Worm (Caenorhabditis elegans) whole organism, midembryonic: ENCODE results near the gene C16C8.18.

Source experiments
- T22C8.4 ChIP-seq: fragments of 200-800 bp; sonication (Bioruptor generic); IDR thresholded peaks from 2 replicates; pipeline ENCODE4 v1.3.6; 2022; ENCODE audit warnings: missing genetic modification characterization, missing compliant biosample characterization
- cog-1 ChIP-seq: sonication (generic microtip); optimal IDR thresholded peaks from 2 replicates; lab custom pipeline; 2016; ENCODE audit warnings: missing genetic modification characterization, missing compliant biosample characterization
- flt-1 ChIP-seq: fragments of 200-800 bp; sonication (Bioruptor generic); IDR thresholded peaks from 2 replicates; pipeline ENCODE4 v1.3.6; 2022; ENCODE audit warnings: missing genetic modification characterization, missing compliant biosample characterization
- med-1 ChIP-seq: sonication (generic microtip); optimal IDR thresholded peaks from 2 replicates; lab custom pipeline; 2017; ENCODE audit warnings: missing genetic modification characterization, mild to moderate bottlenecking, missing compliant biosample characterization, antibody characterized with exemption, missing genetic modification reagents; ENCODE audit not compliant: insufficient read depth

ce11 chrII:3414383-3414910 is 15.1 kb upstream of the C16C8.18 start, which contains the start of the genes F18A12.7 and F18A12.2:
- TF ChIP-seq flt-1 (GFP tag; lab: Robert Waterston, UW) = no peak
- TF ChIP-seq T22C8.4 = no peak
- no peak for TF ChIP-seq cog-1 (tag; lab: Kevin White, UChicago)
- no peak for TF ChIP-seq med-1 (GFP tag; lab: Kevin White, UChicago)
